Fruit fly (Drosophila melanogaster) whole organism, embryonic: Measurements from ENCODE around the gene CG12945.
A peak's percentile ranks its signal among the peaks of the same experiment; 100 is the strongest.

Experiments used
- Abd-B ChIP-seq: fragments of 200-800 bp; sonication (Bioruptor generic); optimal IDR thresholded peaks from 2 replicates; lab custom pipeline; 2018; ENCODE audit warnings: missing biosample characterization, mild to moderate bottlenecking, missing genetic modification characterization, moderate library complexity
- Asciz ChIP-seq: fragments of 200-800 bp; sonication (Bioruptor generic); optimal IDR thresholded peaks from 2 replicates; lab custom pipeline; 2017; ENCODE audit warnings: missing biosample characterization, mild to moderate bottlenecking, missing genetic modification characterization, missing genetic modification reagents
- CG10267 ChIP-seq: fragments of 200-800 bp; sonication (Bioruptor generic); optimal IDR thresholded peaks from 2 replicates; lab custom pipeline; 2018; ENCODE audit warnings: missing biosample characterization, mild to moderate bottlenecking, missing genetic modification characterization, moderate library complexity
- CG11696 ChIP-seq: fragments of 200-800 bp; sonication (Bioruptor generic); IDR thresholded peaks from 2 replicates; pipeline ENCODE4 v1.3.6; 2022; ENCODE audit warnings: missing biosample characterization, missing genetic modification characterization
- CG12071 ChIP-seq: fragments of 200-800 bp; sonication (Bioruptor generic); optimal IDR thresholded peaks from 3 replicates; lab custom pipeline; 2018; ENCODE audit warnings: missing biosample characterization, mild to moderate bottlenecking, missing genetic modification characterization
- CG12391 ChIP-seq: fragments of 200-800 bp; sonication (Bioruptor generic); optimal IDR thresholded peaks from 3 replicates; lab custom pipeline; 2018; ENCODE audit warnings: missing biosample characterization, mild to moderate bottlenecking, missing genetic modification characterization, moderate library complexity
- CG12659 ChIP-seq: fragments of 200-800 bp; sonication (Bioruptor generic); optimal IDR thresholded peaks from 3 replicates; lab custom pipeline; 2017; ENCODE audit warnings: mild to moderate bottlenecking, missing biosample characterization, missing genetic modification reagents, missing genetic modification characterization
- CG17361 ChIP-seq: fragments of 200-800 bp; sonication (Bioruptor generic); IDR thresholded peaks from 3 replicates; pipeline ENCODE4 v1.3.6; 2022; ENCODE audit warnings: missing biosample characterization, missing genetic modification characterization
- CG31365 ChIP-seq: fragments of 200-800 bp; sonication (Bioruptor generic); optimal IDR thresholded peaks from 2 replicates; lab custom pipeline; 2018; ENCODE audit warnings: missing biosample characterization, mild to moderate bottlenecking, missing genetic modification characterization
- CG31388 ChIP-seq: fragments of 200-800 bp; sonication (Bioruptor generic); optimal IDR thresholded peaks from 2 replicates; lab custom pipeline; 2016; ENCODE audit warnings: missing biosample characterization, missing genetic modification characterization
- CG32532 ChIP-seq: fragments of 200-800 bp; sonication (Bioruptor generic); IDR thresholded peaks from 2 replicates; pipeline ENCODE4 v1.3.6; 2022; ENCODE audit warnings: missing biosample characterization, missing genetic modification characterization
- CG43689 ChIP-seq: fragments of 200-800 bp; sonication (Bioruptor generic); IDR thresholded peaks from 2 replicates; pipeline ENCODE4 v1.3.6; 2022; ENCODE audit warnings: missing biosample characterization, missing genetic modification characterization
- CG6791 ChIP-seq: fragments of 200-800 bp; sonication (Bioruptor generic); IDR thresholded peaks from 3 replicates; pipeline ENCODE4 v1.3.6; 2022; ENCODE audit warnings: missing biosample characterization, missing genetic modification characterization; ENCODE audit not compliant: partially characterized antibody
- CTCF ChIP-seq: fragments of 200-800 bp; sonication (Bioruptor generic); optimal IDR thresholded peaks from 2 replicates; lab custom pipeline; 2017; ENCODE audit warnings: missing biosample characterization, mild to moderate bottlenecking, missing genetic modification characterization, moderate library complexity
- D19A ChIP-seq: fragments of 200-800 bp; optimal IDR thresholded peaks from 3 replicates; lab custom pipeline; 2019; ENCODE audit warnings: missing biosample characterization, mild to moderate bottlenecking, missing genetic modification characterization, moderate library complexity
- E2f2 ChIP-seq: fragments of 200-800 bp; sonication (Bioruptor generic); IDR thresholded peaks from 2 replicates; pipeline ENCODE4 v1.3.6; 2022; ENCODE audit warnings: missing biosample characterization, missing genetic modification characterization
- Ets97D ChIP-seq: fragments of 200-800 bp; sonication (Bioruptor generic); optimal IDR thresholded peaks from 3 replicates; lab custom pipeline; 2016; ENCODE audit warnings: missing biosample characterization, missing genetic modification characterization
- Hr3 ChIP-seq: fragments of 200-800 bp; sonication (Bioruptor generic); optimal IDR thresholded peaks from 3 replicates; lab custom pipeline; 2016; ENCODE audit warnings: missing biosample characterization, missing genetic modification characterization
- MBD-R2 ChIP-seq: fragments of 200-800 bp; sonication (Bioruptor generic); IDR thresholded peaks from 2 replicates; pipeline ENCODE4 v1.3.6; 2022; ENCODE audit warnings: missing biosample characterization, missing genetic modification characterization
- Opbp ChIP-seq: fragments of 200-800 bp; sonication (Bioruptor generic); IDR thresholded peaks from 3 replicates; pipeline ENCODE4 v1.3.6; 2022; ENCODE audit warnings: missing biosample characterization, missing genetic modification characterization; ENCODE audit not compliant: partially characterized antibody
- Pdp1 ChIP-seq, 2 experiments: fragments of 200-800 bp; sonication (Bioruptor generic); optimal IDR thresholded peaks; 3 replicates each; lab custom pipeline; 2016; ENCODE audit warnings: missing biosample characterization in 2 of 2, missing genetic modification characterization in 2 of 2, mild to moderate bottlenecking in 1 of 2, moderate library complexity in 1 of 2
- Rx ChIP-seq: fragments of 200-800 bp; sonication (Bioruptor generic); IDR thresholded peaks from 2 replicates; pipeline ENCODE4 v1.3.6; 2022; ENCODE audit warnings: missing biosample characterization, missing genetic modification characterization
- Stat92E ChIP-seq, 3 experiments: fragments of >200 bp in 2 of 3; fragments of 200-800 bp in 1 of 3; sonication (Bioruptor generic) in 1 of 3; optimal IDR thresholded peaks; 2 replicates each; lab custom pipeline; 2017 to 2019; ENCODE audit warnings: missing biosample characterization in 3 of 3, missing genetic modification characterization in 3 of 3, mild to moderate bottlenecking in 1 of 3, moderate library complexity in 1 of 3
- Trl ChIP-seq, 3 experiments: fragments of >200 bp in 2 of 3; fragments of 200-800 bp in 1 of 3; sonication (Bioruptor generic) in 1 of 3; optimal IDR thresholded peaks; 2 replicates in 1 of 3; 3 replicates in 2 of 3; lab custom pipeline; 2016 to 2017; ENCODE audit warnings: missing biosample characterization in 1 of 3, missing genetic modification characterization in 1 of 3
- Xrp1 ChIP-seq: fragments of 200-800 bp; sonication (Bioruptor generic); IDR thresholded peaks from 2 replicates; pipeline ENCODE4 v1.3.6; 2022; ENCODE audit warnings: missing biosample characterization, missing genetic modification characterization
- amos ChIP-seq: fragments of 200-800 bp; sonication (Bioruptor generic); IDR thresholded peaks from 2 replicates; pipeline ENCODE4 v1.3.6; 2022; ENCODE audit warnings: missing biosample characterization, missing genetic modification characterization; ENCODE audit not compliant: partially characterized antibody
- ase ChIP-seq: fragments of 200-800 bp; sonication (Bioruptor generic); IDR thresholded peaks from 3 replicates; pipeline ENCODE4 v1.3.6; 2022; ENCODE audit warnings: missing biosample characterization, missing genetic modification characterization
- cwo ChIP-seq: fragments of 200-800 bp; sonication (Bioruptor generic); optimal IDR thresholded peaks from 3 replicates; lab custom pipeline; 2017; ENCODE audit warnings: missing biosample characterization, missing genetic modification characterization, mild to moderate bottlenecking, moderate library complexity, missing genetic modification reagents
- da ChIP-seq: fragments of 200-800 bp; sonication (Bioruptor generic); optimal IDR thresholded peaks from 2 replicates; lab custom pipeline; 2016; ENCODE audit warnings: missing biosample characterization, missing genetic modification characterization
- gfzf ChIP-seq: fragments of 200-800 bp; sonication (Bioruptor generic); optimal IDR thresholded peaks from 2 replicates; lab custom pipeline; 2016; ENCODE audit warnings: missing biosample characterization, mild to moderate bottlenecking, missing genetic modification characterization, moderate library complexity
- hb ChIP-seq: fragments of 200-800 bp; sonication (Bioruptor generic); IDR thresholded peaks from 3 replicates; pipeline ENCODE4 v1.3.6; 2022; ENCODE audit warnings: missing biosample characterization, missing genetic modification characterization; ENCODE audit not compliant: partially characterized antibody
- kah ChIP-seq: fragments of 200-800 bp; sonication (Bioruptor generic); optimal IDR thresholded peaks from 2 replicates; lab custom pipeline; 2018; ENCODE audit warnings: missing biosample characterization, mild to moderate bottlenecking, missing genetic modification characterization
- klu ChIP-seq: fragments of 200-800 bp; sonication (Bioruptor generic); IDR thresholded peaks from 2 replicates; pipeline ENCODE4 v1.3.6; 2022; ENCODE audit warnings: missing biosample characterization, missing genetic modification characterization
- knrl ChIP-seq: fragments of 200-800 bp; sonication (Bioruptor generic); IDR thresholded peaks from 3 replicates; pipeline ENCODE4 v1.3.6; 2022; ENCODE audit warnings: missing biosample characterization, missing genetic modification characterization; ENCODE audit not compliant: partially characterized antibody
- lab ChIP-seq: fragments of 200-800 bp; sonication (Bioruptor generic); optimal IDR thresholded peaks from 3 replicates; lab custom pipeline; 2017; ENCODE audit warnings: missing biosample characterization, missing genetic modification characterization, mild to moderate bottlenecking, moderate library complexity, missing genetic modification reagents
- mld ChIP-seq: fragments of 200-800 bp; sonication (Bioruptor generic); IDR thresholded peaks from 3 replicates; pipeline ENCODE4 v1.3.6; 2022; ENCODE audit warnings: missing biosample characterization, missing genetic modification characterization; ENCODE audit not compliant: partially characterized antibody
- nerfin-2 ChIP-seq: fragments of 200-800 bp; sonication (Bioruptor generic); IDR thresholded peaks from 2 replicates; pipeline ENCODE4 v1.3.6; 2022; ENCODE audit warnings: missing biosample characterization, missing genetic modification characterization; ENCODE audit not compliant: partially characterized antibody
- pnt ChIP-seq: fragments of 200-800 bp; sonication (Bioruptor generic); optimal IDR thresholded peaks from 3 replicates; lab custom pipeline; 2016; ENCODE audit warnings: missing biosample characterization, missing genetic modification characterization
- salm ChIP-seq: fragments of 200-800 bp; sonication (Bioruptor generic); optimal IDR thresholded peaks from 2 replicates; lab custom pipeline; 2018; ENCODE audit warnings: missing biosample characterization, mild to moderate bottlenecking, missing genetic modification characterization
- sens ChIP-seq: fragments of 200-800 bp; sonication (Bioruptor generic); peaks from one replicate; lab custom pipeline; 2016; ENCODE audit warnings: missing biosample characterization, missing genetic modification characterization
- sima ChIP-seq: fragments of 200-800 bp; sonication (Bioruptor generic); optimal IDR thresholded peaks from 2 replicates; lab custom pipeline; 2016; ENCODE audit warnings: missing biosample characterization, missing genetic modification characterization
- slbo ChIP-seq: fragments of 200-800 bp; sonication (Bioruptor generic); IDR thresholded peaks from 2 replicates; pipeline ENCODE4 v1.3.6; 2022; ENCODE audit warnings: missing biosample characterization, missing genetic modification characterization
- trem ChIP-seq: fragments of 200-800 bp; optimal IDR thresholded peaks from 3 replicates; lab custom pipeline; 2019; ENCODE audit warnings: missing biosample characterization, mild to moderate bottlenecking, missing genetic modification characterization, moderate library complexity

Gene CG12945

dm6 chr3R:9767620-9768592 is 23.1 kb downstream of the CG12945 start, which contains the start of gene Naa80 (continued):
- TF ChIP-seq Stat92E (GFP tag; optimal IDR thresholded peaks at IDR 0.05; lab: Kevin White, UChicago): peak in 1 of 3 experiments; percentile 24
- no peak for TF ChIP-seq CG31388 (GFP tag; lab: Kevin White, UChicago)
- peak; percentile 54 for TF ChIP-seq Hr3 (GFP tag; lab: Kevin White, UChicago)
- TF ChIP-seq sima (GFP tag; lab: Kevin White, UChicago): no peak
- no peak for TF ChIP-seq Asciz
- TF ChIP-seq ase: 0 out of 3 replicates have a peak, but pooled peaks have one; percentile 34
- TF ChIP-seq cwo: peak; percentile 25
- peak; percentile 61; the same call in 1 of the 2 replicates for TF ChIP-seq CG32532 (GFP tag; lab: Robert Waterston, UW)
- TF ChIP-seq CG12071 (GFP tag; lab: Kevin White, UChicago): peak; percentile 32
- TF ChIP-seq D19A (tag; lab: Kevin White, UChicago): peak; percentile 25
- no peak for TF ChIP-seq Trl (optimal IDR thresholded peaks at IDR 0.05; lab: Kevin White, UChicago)
- TF ChIP-seq Trl (GFP tag; optimal IDR thresholded peaks at IDR 0.05; lab: Kevin White, UChicago): peak; percentile 83

dm6 chr3R:9762955-9763931 is 27.8 kb downstream of the CG12945 start, which contains the start of the genes Snap24 and CG8478:
TSS of gene Snap24 (minus strand) at chr3R:9763150.
TSS of gene CG8478 (plus strand) at chr3R:9763650.
- TF ChIP-seq Opbp (GFP tag; lab: Robert Waterston, UW) (peak; percentile 71; the same call in 2 of the 3 replicates), salm (tag; lab: Kevin White, UChicago) (no peak), slbo (peak; percentile 12; the same call in 1 of the 2 replicates), E2f2 (GFP tag; lab: Robert Waterston, UW) (peak; percentile 85), CG12659 (GFP tag; lab: Kevin White, UChicago) (peak; percentile 26), Xrp1 (no peak), CG31365 (tag; lab: Kevin White, UChicago) (no peak), CG43689 (GFP tag; lab: Robert Waterston, UW) (no peak), CG12391 (tag; lab: Kevin White, UChicago) (peak; percentile 42), lab (no peak), CG17361 (GFP tag; lab: Robert Waterston, UW) (peak; percentile 43; the same call in 1 of the 3 replicates), cwo (no peak), knrl (GFP tag; lab: Robert Waterston, UW) (peak; percentile 82), CG6791 (peak; percentile 79), MBD-R2 (GFP tag; lab: Robert Waterston, UW) (peak; percentile 59), CTCF (no peak), amos (GFP tag; lab: Robert Waterston, UW) (peak; percentile 88), Rx (no peak), hb (GFP tag; lab: Robert Waterston, UW) (peak; percentile 61), mld (GFP tag; lab: Robert Waterston, UW) (peak; percentile 56; the same call in 2 of the 3 replicates), CG11696 (no peak), klu (GFP tag; lab: Robert Waterston, UW) (no peak), pnt (no peak), kah (no peak), CG32532 (GFP tag; lab: Robert Waterston, UW) (no peak), nerfin-2 (GFP tag; lab: Robert Waterston, UW) (peak; percentile 73), Abd-B (GFP tag; lab: Kevin White, UChicago) (peak; percentile 24), da (no peak), gfzf (GFP tag; lab: Kevin White, UChicago) (peak; percentile 55), trem (tag; lab: Kevin White, UChicago) (peak; percentile 27), CG10267 (tag; lab: Kevin White, UChicago) (peak; percentile 93), sens (peak; percentile 91), Ets97D (GFP tag; lab: Kevin White, UChicago) (peak; percentile 25), Pdp1 (GFP tag; optimal IDR thresholded peaks at IDR 0.05; lab: Kevin White, UChicago) (peak in 1 of 2 experiments; percentile 22)
